Worm (Caenorhabditis elegans): ENCODE results near the gene sdz-32.
A peak's percentile ranks its signal among the peaks of the same experiment; 100 is the strongest.

sdz-32 gene

DNA sequence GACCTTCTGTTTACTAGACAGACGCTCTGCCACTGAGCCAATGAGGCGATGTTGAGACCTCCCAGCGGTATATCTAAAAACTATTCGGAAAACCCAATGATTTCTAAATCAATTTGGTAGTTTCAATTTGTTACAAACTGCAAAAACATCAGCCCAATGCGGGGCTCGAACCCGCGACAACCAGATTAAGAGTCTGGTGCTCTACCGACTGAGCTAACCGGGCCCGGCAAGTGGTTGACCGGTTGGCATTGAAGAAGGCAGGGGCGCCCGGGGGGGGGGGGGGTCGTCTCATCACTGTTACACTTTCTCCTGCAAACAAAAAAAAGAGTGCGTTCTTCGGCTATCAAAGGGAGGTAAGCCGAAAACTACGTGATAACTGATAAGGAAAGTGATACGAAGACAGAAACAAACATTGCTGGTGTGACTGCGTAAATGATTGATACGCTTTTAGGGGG is 34.6 kb upstream of the sdz-32 start (continued):
- TF ChIP-seq hlh-15 (tag; optimal IDR thresholded peaks at IDR 0.05) (peak; percentile 20), dmd-4 (tag; optimal IDR thresholded peaks at IDR 0.05; ENCODE audit: borderline replicate concordance) (peak; percentile 31), unc-42 (tag; optimal IDR thresholded peaks at IDR 0.05) (no peak), syd-9 (tag; optimal IDR thresholded peaks at IDR 0.05) (no peak), hlh-30 (tag; optimal IDR thresholded peaks at IDR 0.05; ENCODE audit: insufficient read depth) (no peak), pros-1 (tag; optimal IDR thresholded peaks at IDR 0.05) (no peak), elt-2 (tag; optimal IDR thresholded peaks at IDR 0.05) (peak; percentile 97), Y22D7AL.16 (tag; optimal IDR thresholded peaks at IDR 0.05) (peak; percentile 42), fkh-6 (tag; optimal IDR thresholded peaks at IDR 0.05) (no peak), ets-4 (tag; optimal IDR thresholded peaks at IDR 0.05) (no peak), ceh-19 (GFP tag; optimal IDR thresholded peaks at IDR 0.05) (peak; percentile 16), gmeb-2 (tag; optimal IDR thresholded peaks at IDR 0.05) (peak; percentile 59), unc-3 (GFP tag; conservative IDR thresholded peaks at IDR 0.05) (peak; percentile 56; the same call in 1 of the 2 replicates), unc-3 (tag; optimal IDR thresholded peaks at IDR 0.05) (no peak), lim-6 (tag; optimal IDR thresholded peaks at IDR 0.05) (no peak), rnt-1 (tag; optimal IDR thresholded peaks at IDR 0.05) (no peak)

ce11 chrII:3439842-3440640 is 33.8 kb upstream of the sdz-32 start:
- TF ChIP-seq unc-55 (GFP tag; optimal IDR thresholded peaks at IDR 0.05) (no peak), elt-2 (tag; optimal IDR thresholded peaks at IDR 0.05) (peak; percentile 39)

DNA sequence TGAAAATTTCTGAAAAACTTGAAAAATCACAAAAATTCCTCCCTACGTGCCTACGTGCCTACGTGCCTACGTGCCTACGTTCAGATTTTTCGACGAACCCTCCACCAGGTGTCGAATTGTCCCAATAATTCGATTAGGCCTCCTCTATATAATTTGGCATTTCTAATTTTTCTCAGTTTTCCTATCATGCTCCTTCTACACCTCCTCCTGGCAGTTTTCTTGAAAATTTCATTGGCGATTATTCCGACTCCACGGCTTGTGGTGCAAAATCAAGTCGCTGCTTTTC is 33.3 kb upstream of the sdz-32 start, which contains the start of gene C16C8.17:
C16C8.17 (plus strand) TSS at position 187 of the 286 bp plus-strand sequence.
- TF ChIP-seq pqm-1 (tag; optimal IDR thresholded peaks at IDR 0.05) (no peak), lim-6 (tag; optimal IDR thresholded peaks at IDR 0.05) (no peak), ztf-16 (tag; optimal IDR thresholded peaks at IDR 0.05) (no peak), unc-42 (tag; optimal IDR thresholded peaks at IDR 0.05) (no peak), elt-4 (tag; optimal IDR thresholded peaks at IDR 0.05) (no peak), sox-4 (tag; optimal IDR thresholded peaks at IDR 0.05) (no peak), gmeb-2 (tag; optimal IDR thresholded peaks at IDR 0.05) (no peak), hlh-30 (tag; optimal IDR thresholded peaks at IDR 0.05; ENCODE audit: insufficient read depth) (no peak), pha-2 (tag; optimal IDR thresholded peaks at IDR 0.05) (no peak), ttx-3 (tag; optimal IDR thresholded peaks at IDR 0.05) (no peak), ceh-18 (tag; optimal IDR thresholded peaks at IDR 0.05) (no peak), ceh-2 (tag; optimal IDR thresholded peaks at IDR 0.05) (no peak), che-1 (tag; optimal IDR thresholded peaks at IDR 0.05) (no peak), hlh-8 (tag; optimal IDR thresholded peaks at IDR 0.05) (no peak), ceh-22 (tag; optimal IDR thresholded peaks at IDR 0.05) (no peak), fkh-6 (tag; optimal IDR thresholded peaks at IDR 0.05) (no peak), mec-3 (tag; optimal IDR thresholded peaks at IDR 0.05; ENCODE audit: borderline replicate concordance) (no peak), ets-4 (tag; optimal IDR thresholded peaks at IDR 0.05) (no peak)

DNA sequence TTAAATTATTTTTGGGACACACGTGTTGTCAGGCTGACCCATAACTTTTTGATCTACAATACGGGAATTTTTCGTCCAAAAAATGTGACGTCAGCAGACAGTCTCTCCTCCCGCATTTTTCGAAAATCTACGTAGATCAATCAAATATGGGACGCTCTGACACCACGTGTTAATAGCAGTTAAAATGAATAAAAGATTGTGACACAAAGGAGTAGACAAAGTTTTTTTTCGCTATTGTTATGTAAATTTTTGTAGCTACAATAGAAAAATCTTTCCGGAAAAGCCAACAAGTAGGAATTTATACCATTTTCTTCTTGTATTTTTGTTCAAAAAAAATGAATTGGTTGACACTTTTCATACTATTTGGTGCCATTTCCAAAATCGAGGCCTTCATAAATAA is 32.5 kb upstream of the sdz-32 start, which contains the start of gene C16C8.27:
C16C8.27 (plus strand) TSS at position 301 of the 400 bp plus-strand sequence.
- TF ChIP-seq sox-2 (GFP tag; IDR thresholded peaks at IDR 0.05) (no peak), unc-86 (tag; optimal IDR thresholded peaks at IDR 0.05) (no peak), ceh-31 (tag; optimal IDR thresholded peaks at IDR 0.05) (no peak), hlh-13 (GFP tag; optimal IDR thresholded peaks at IDR 0.05) (no peak), pros-1 (tag; optimal IDR thresholded peaks at IDR 0.05) (no peak), pat-9 (tag; optimal IDR thresholded peaks at IDR 0.05) (no peak), ceh-14 (tag; optimal IDR thresholded peaks at IDR 0.05) (no peak)
